Worm (Caenorhabditis elegans) whole organism, L1 larva: ENCODE data around the gene dpy-1.

Experiments used
- Y116A8C.19 ChIP-seq: sonication (generic microtip); optimal IDR thresholded peaks from 2 replicates; lab custom pipeline; 2016; ENCODE audit warnings: missing compliant biosample characterization, missing genetic modification characterization, borderline replicate concordance
- ces-1 ChIP-seq: fragments of 150-350 bp; optimal IDR thresholded peaks from 2 replicates; lab custom pipeline; 2014; ENCODE audit warnings: missing biosample characterization, missing genetic modification reagents, missing genetic modification characterization
- efl-1 ChIP-seq, 4 experiments: fragments of 150-350 bp; optimal IDR thresholded peaks in 3 of 4; peaks in 1 of 4; 1 replicate in 1 of 4; 2 replicates in 3 of 4; lab custom pipeline; 2014; ENCODE audit warnings: missing biosample characterization in 2 of 4, missing genetic modification characterization in 2 of 4, missing genetic modification reagents in 2 of 4
- ets-5 ChIP-seq: fragments of 200-800 bp; sonication (Bioruptor generic); IDR thresholded peaks from 2 replicates; pipeline ENCODE4 v1.3.6; 2022; ENCODE audit warnings: missing genetic modification characterization, missing compliant biosample characterization
- fos-1 ChIP-seq: fragments of 150-350 bp; optimal IDR thresholded peaks from 2 replicates; lab custom pipeline; 2014; ENCODE audit warnings: missing biosample characterization, missing genetic modification characterization
- nhr-20 ChIP-seq: sonication (generic microtip); optimal IDR thresholded peaks from 2 replicates; lab custom pipeline; 2016; ENCODE audit warnings: mild to moderate bottlenecking, missing genetic modification characterization, missing compliant biosample characterization
- rnt-1 ChIP-seq: sonication (generic microtip); optimal IDR thresholded peaks from 2 replicates; lab custom pipeline; 2016; ENCODE audit warnings: mild to moderate bottlenecking, missing genetic modification characterization, moderate library complexity, missing compliant biosample characterization
- zip-4 ChIP-seq: fragments of 200-800 bp; sonication (Bioruptor generic); optimal IDR thresholded peaks from 2 replicates; lab custom pipeline; 2018; ENCODE audit warnings: mild to moderate bottlenecking, missing genetic modification characterization, moderate library complexity, missing compliant biosample characterization

DNA sequence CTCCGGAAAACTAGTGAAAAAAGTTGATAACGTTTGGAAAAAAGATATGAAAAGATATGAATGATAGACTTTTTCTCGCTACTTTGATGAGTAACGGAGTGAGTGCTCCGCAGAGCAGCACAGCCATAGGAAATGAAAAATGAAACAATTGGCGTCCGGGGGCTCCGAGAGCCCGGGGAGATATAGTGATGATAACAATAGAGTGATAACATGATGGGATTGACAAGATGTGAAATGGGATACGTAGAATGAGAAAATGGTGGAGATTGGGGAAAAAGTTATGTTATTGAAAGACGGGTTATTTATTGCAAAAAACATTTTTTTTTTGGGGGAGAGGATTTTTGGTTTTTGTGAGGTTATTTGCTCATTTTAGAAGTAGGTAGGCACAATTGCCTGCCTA, 20.3 kb downstream of the dpy-1 start:
- TF ChIP-seq ets-5 (GFP tag; lab: Robert Waterston, UW) (no peak), rnt-1 (tag; lab: Kevin White, UChicago) (no peak), ces-1 (GFP tag; lab: Kevin White, UChicago) (no peak), zip-4 (GFP tag; lab: Kevin White, UChicago) (no peak), nhr-20 (tag; lab: Kevin White, UChicago) (no peak), Y116A8C.19 (no peak), efl-1 (optimal IDR thresholded peaks at IDR 0.05; lab: Kevin White, UChicago) (no peak), efl-1 (GFP tag; optimal IDR thresholded peaks at IDR 0.05 in 1 of 2; lab: Kevin White, UChicago) (no peak), fos-1 (tag; lab: Kevin White, UChicago) (no peak)
